Fruit fly (Drosophila melanogaster) whole organism: ENCODE data around the gene CG13084.

ENCODE experiments used
- CG8478 ChIP-seq: fragments of >200 bp; optimal IDR thresholded peaks from 2 replicates; lab custom pipeline; 2018; ENCODE audit warnings: inconsistent platforms
- EcR ChIP-seq, 2 experiments: fragments of >200 bp; optimal IDR thresholded peaks; 2 replicates each; lab custom pipeline; 2017; ENCODE audit warnings: missing biosample characterization in 2 of 2, missing genetic modification characterization in 2 of 2, missing genetic modification reagents in 2 of 2
- psq ChIP-seq: fragments of >200 bp; optimal IDR thresholded peaks from 2 replicates; lab custom pipeline; 2017
- usp ChIP-seq: fragments of >200 bp; optimal IDR thresholded peaks from 2 replicates; lab custom pipeline; 2017; ENCODE audit warnings: missing biosample characterization, missing genetic modification characterization, mixed read lengths

- TF ChIP-seq EcR (GFP tag; optimal IDR thresholded peaks at IDR 0.05; lab: Kevin White, UChicago) (no peak), usp (GFP tag; lab: Kevin White, UChicago) (no peak), psq (no peak), CG8478 (lab: Kevin White, UChicago) (no peak)
These were observed 26.7 kb upstream of the CG13084 start for dm6 chr2L:19457890-19458580.
